Worm (Caenorhabditis elegans) whole organism, L2 larva: ENCODE results near the gene nfm-1.

Experiments
- C34F6.9 ChIP-seq: fragments of 150-350 bp; optimal IDR thresholded peaks from 2 replicates; lab custom pipeline; 2014; ENCODE audit warnings: missing biosample characterization, missing genetic modification characterization
- F13H6.1 ChIP-seq: sonication (generic microtip); optimal IDR thresholded peaks from 2 replicates; lab custom pipeline; 2016; ENCODE audit warnings: missing genetic modification characterization, missing compliant biosample characterization
- Y55F3AM.14 ChIP-seq: fragments of 200-800 bp; sonication (Bioruptor generic); optimal IDR thresholded peaks from 2 replicates; lab custom pipeline; 2018; ENCODE audit warnings: mild to moderate bottlenecking, missing genetic modification characterization, missing compliant biosample characterization
- ZK546.5 ChIP-seq: sonication (generic microtip); optimal IDR thresholded peaks from 2 replicates; lab custom pipeline; 2017; ENCODE audit warnings: missing biosample characterization, missing genetic modification characterization
- aly-2 ChIP-seq: fragments of 150-350 bp; optimal IDR thresholded peaks from 2 replicates; lab custom pipeline; 2014; ENCODE audit warnings: missing biosample characterization, missing genetic modification characterization
- ama-1 ChIP-seq: fragments of 150-350 bp; optimal IDR thresholded peaks from 2 replicates; lab custom pipeline; 2018; ENCODE audit warnings: inconsistent platforms
- blmp-1 ChIP-seq: sonication (generic microtip); optimal IDR thresholded peaks from 2 replicates; lab custom pipeline; 2017; ENCODE audit warnings: missing genetic modification characterization, mild to moderate bottlenecking, missing compliant biosample characterization, antibody characterized with exemption, moderate library complexity; ENCODE audit not compliant: insufficient read depth
- ceh-16 ChIP-seq: fragments of 150-350 bp; optimal IDR thresholded peaks from 2 replicates; lab custom pipeline; 2014; ENCODE audit warnings: missing biosample characterization, missing genetic modification characterization
- ceh-82 ChIP-seq: fragments of 150-350 bp; optimal IDR thresholded peaks from 2 replicates; lab custom pipeline; 2014; ENCODE audit warnings: missing biosample characterization, missing genetic modification characterization
- crh-2 ChIP-seq: sonication (generic microtip); optimal IDR thresholded peaks from 2 replicates; lab custom pipeline; 2017; ENCODE audit warnings: missing biosample characterization, missing genetic modification characterization
- egl-27 ChIP-seq: sonication (generic microtip); optimal IDR thresholded peaks from 3 replicates; lab custom pipeline; 2017; ENCODE audit warnings: missing biosample characterization, missing genetic modification reagents, missing genetic modification characterization
- elt-1 ChIP-seq: fragments of 150-350 bp; optimal IDR thresholded peaks from 2 replicates; lab custom pipeline; 2014; ENCODE audit warnings: missing biosample characterization, missing genetic modification characterization
- elt-3 ChIP-seq: sonication (generic microtip); optimal IDR thresholded peaks from 2 replicates; lab custom pipeline; 2017; ENCODE audit warnings: missing biosample characterization, missing genetic modification characterization
- fos-1 ChIP-seq: fragments of 150-350 bp; optimal IDR thresholded peaks from 2 replicates; lab custom pipeline; 2014; ENCODE audit warnings: missing biosample characterization, missing genetic modification characterization
- gmeb-1 ChIP-seq: fragments of 150-350 bp; optimal IDR thresholded peaks from 2 replicates; lab custom pipeline; 2014; ENCODE audit warnings: missing biosample characterization, missing genetic modification characterization
- lin-11 ChIP-seq: fragments of 150-350 bp; sonication (generic microtip); optimal IDR thresholded peaks from 2 replicates; lab custom pipeline; 2014; ENCODE audit warnings: missing biosample characterization, missing genetic modification characterization, inconsistent platforms, mixed read lengths
- lin-13 ChIP-seq: fragments of 150-350 bp; optimal IDR thresholded peaks from 2 replicates; lab custom pipeline; 2014; ENCODE audit warnings: missing biosample characterization, missing genetic modification reagents, missing genetic modification characterization
- lin-39 ChIP-seq: fragments of 150-350 bp; optimal IDR thresholded peaks from 2 replicates; lab custom pipeline; 2014; ENCODE audit warnings: missing biosample characterization, missing genetic modification reagents, missing genetic modification characterization
- lsy-2 ChIP-seq, 2 experiments: fragments of 150-350 bp in 1 of 2; sonication (generic microtip) in 1 of 2; optimal IDR thresholded peaks; 2 replicates each; lab custom pipeline; 2014 to 2017; ENCODE audit warnings: missing biosample characterization in 2 of 2, missing genetic modification characterization in 2 of 2
- mbf-1 ChIP-seq: sonication (generic microtip); optimal IDR thresholded peaks from 2 replicates; lab custom pipeline; 2017; ENCODE audit warnings: missing biosample characterization, missing genetic modification characterization
- mdl-1 ChIP-seq, 2 experiments: fragments of 150-350 bp in 1 of 2; sonication (generic microtip) in 1 of 2; optimal IDR thresholded peaks; 2 replicates each; lab custom pipeline; 2017; ENCODE audit warnings: missing biosample characterization in 2 of 2, missing genetic modification characterization in 2 of 2
- nhr-10 ChIP-seq: sonication (generic microtip); optimal IDR thresholded peaks from 2 replicates; lab custom pipeline; 2017; ENCODE audit warnings: missing biosample characterization, missing genetic modification characterization
- nhr-11 ChIP-seq: fragments of 150-350 bp; optimal IDR thresholded peaks from 2 replicates; lab custom pipeline; 2014; ENCODE audit warnings: missing biosample characterization, missing genetic modification characterization
- nhr-129 ChIP-seq: fragments of 150-350 bp; optimal IDR thresholded peaks from 2 replicates; lab custom pipeline; 2014; ENCODE audit warnings: missing biosample characterization, missing genetic modification characterization
- nhr-21 ChIP-seq: fragments of 150-350 bp; optimal IDR thresholded peaks from 2 replicates; lab custom pipeline; 2014; ENCODE audit warnings: missing biosample characterization, missing genetic modification characterization
- nhr-237 ChIP-seq: fragments of 150-350 bp; optimal IDR thresholded peaks from 2 replicates; lab custom pipeline; 2014; ENCODE audit warnings: missing biosample characterization, missing genetic modification characterization
- nhr-25 ChIP-seq: fragments of 150-350 bp; sonication (generic microtip); optimal IDR thresholded peaks from 3 replicates; lab custom pipeline; 2014; ENCODE audit warnings: missing biosample characterization, missing genetic modification characterization
- nhr-6 ChIP-seq: fragments of 150-350 bp; optimal IDR thresholded peaks from 2 replicates; lab custom pipeline; 2014; ENCODE audit warnings: missing biosample characterization, missing genetic modification characterization
- nhr-77 ChIP-seq: fragments of 150-350 bp; optimal IDR thresholded peaks from 2 replicates; lab custom pipeline; 2014; ENCODE audit warnings: missing biosample characterization, missing genetic modification characterization
- peb-1 ChIP-seq: fragments of 150-350 bp; optimal IDR thresholded peaks from 2 replicates; lab custom pipeline; 2014; ENCODE audit warnings: missing biosample characterization, missing genetic modification characterization
- skn-1 ChIP-seq: sonication (generic microtip); optimal IDR thresholded peaks from 2 replicates; lab custom pipeline; 2017; ENCODE audit warnings: missing biosample characterization, missing genetic modification characterization
- sma-3 ChIP-seq: sonication (generic microtip); optimal IDR thresholded peaks from 2 replicates; lab custom pipeline; 2016; ENCODE audit warnings: missing genetic modification reagents, missing genetic modification characterization, missing compliant biosample characterization
- sma-9 ChIP-seq, 2 experiments: fragments of 150-350 bp in 1 of 2; sonication (generic microtip) in 1 of 2; optimal IDR thresholded peaks; 2 replicates each; lab custom pipeline; 2014 to 2016; ENCODE audit warnings: missing genetic modification characterization in 2 of 2, mild to moderate bottlenecking in 1 of 2, missing biosample characterization in 1 of 2, missing compliant biosample characterization in 1 of 2, missing genetic modification reagents in 1 of 2, moderate library complexity in 1 of 2
- snpc-4 ChIP-seq: fragments of 150-350 bp; optimal IDR thresholded peaks from 2 replicates; lab custom pipeline; 2014; ENCODE audit warnings: missing biosample characterization, missing genetic modification characterization
- unc-39 ChIP-seq: fragments of 150-350 bp; optimal IDR thresholded peaks from 2 replicates; lab custom pipeline; 2014; ENCODE audit warnings: missing biosample characterization, missing genetic modification characterization
- unc-62 ChIP-seq: fragments of 150-350 bp; optimal IDR thresholded peaks from 2 replicates; lab custom pipeline; 2014; ENCODE audit warnings: missing biosample characterization, missing genetic modification reagents, missing genetic modification characterization
- zag-1 ChIP-seq: fragments of 150-350 bp; optimal IDR thresholded peaks from 2 replicates; lab custom pipeline; 2014; ENCODE audit warnings: missing biosample characterization, missing genetic modification characterization
- ztf-1 ChIP-seq: fragments of 200-800 bp; sonication (Bioruptor generic); conservative IDR thresholded peaks from 2 replicates; pipeline ENCODE4 v1.3.6; 2022; ENCODE audit warnings: missing genetic modification characterization, missing compliant biosample characterization
- ztf-11 ChIP-seq: sonication (generic microtip); optimal IDR thresholded peaks from 2 replicates; lab custom pipeline; 2017; ENCODE audit warnings: missing biosample characterization, missing genetic modification characterization
- ztf-4 ChIP-seq: fragments of 150-350 bp; optimal IDR thresholded peaks from 2 replicates; lab custom pipeline; 2014; ENCODE audit warnings: missing biosample characterization, missing genetic modification characterization

Gene nfm-1

ce11 chrIII:6183118-6183517 lies 23.9 kb downstream of the nfm-1 start, which contains the start of gene nas-28:
Gene nas-28, minus strand, starts transcription at chrIII:6183218.
- TF ChIP-seq ztf-11 (tag; lab: Kevin White, UChicago): no peak
- TF ChIP-seq ama-1: no peak
- TF ChIP-seq elt-3 (tag; lab: Kevin White, UChicago): no peak
- TF ChIP-seq lsy-2 (tag; optimal IDR thresholded peaks at IDR 0.05; lab: Kevin White, UChicago): no peak
- TF ChIP-seq elt-1: no peak
- no peak for TF ChIP-seq C34F6.9 (tag; lab: Kevin White, UChicago)
- TF ChIP-seq nhr-25: no peak
- no peak for TF ChIP-seq Y55F3AM.14 (GFP tag; lab: Kevin White, UChicago)
- no peak for TF ChIP-seq ceh-82 (tag; lab: Kevin White, UChicago)

- TF ChIP-seq nhr-77 (tag; lab: Kevin White, UChicago) (no peak), mbf-1 (no peak), skn-1 (tag; lab: Kevin White, UChicago) (no peak), egl-27 (tag; lab: Kevin White, UChicago) (no peak), lin-13 (GFP tag; lab: Kevin White, UChicago) (no peak), sma-9 (GFP tag; optimal IDR thresholded peaks at IDR 0.05; lab: Kevin White, UChicago) (no peak), sma-9 (tag; optimal IDR thresholded peaks at IDR 0.05; lab: Kevin White, UChicago) (no peak), elt-1 (no peak)
Measured at ce11 chrIII:6190810-6191209, 31.6 kb downstream of the nfm-1 start, which contains the start of gene C23G10.5. Gene C23G10.5, plus strand, starts transcription at chrIII:6191110.

DNA sequence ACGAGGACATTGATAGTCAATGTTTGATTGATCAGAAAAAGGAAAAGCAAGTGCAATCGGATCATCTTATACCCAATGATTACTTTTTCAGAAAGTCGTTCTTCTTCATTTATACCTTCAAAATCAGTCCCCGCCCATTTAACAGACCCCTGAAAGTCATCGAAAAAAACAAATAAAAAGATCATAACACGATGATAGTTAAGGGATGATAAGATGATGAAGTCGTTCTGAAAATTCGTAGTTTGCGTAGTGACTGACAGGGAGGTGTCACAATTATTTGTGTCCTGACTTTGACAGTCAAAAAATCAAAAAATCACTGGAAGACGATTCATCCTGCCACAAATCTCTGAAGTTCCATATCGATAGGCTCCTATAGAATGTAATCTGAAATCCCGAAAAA lies 35.2 kb downstream of the nfm-1 start, which contains the start of gene ugt-66:
TSS of gene ugt-66 (minus strand) at position 101 of the 400 bp plus-strand sequence.
- TF ChIP-seq unc-62 (no peak), lin-39 (no peak), mdl-1 (tag; optimal IDR thresholded peaks at IDR 0.05; lab: Kevin White, UChicago) (no peak), crh-2 (tag; lab: Kevin White, UChicago) (no peak), skn-1 (tag; lab: Kevin White, UChicago) (no peak), ceh-82 (tag; lab: Kevin White, UChicago) (no peak)

DNA sequence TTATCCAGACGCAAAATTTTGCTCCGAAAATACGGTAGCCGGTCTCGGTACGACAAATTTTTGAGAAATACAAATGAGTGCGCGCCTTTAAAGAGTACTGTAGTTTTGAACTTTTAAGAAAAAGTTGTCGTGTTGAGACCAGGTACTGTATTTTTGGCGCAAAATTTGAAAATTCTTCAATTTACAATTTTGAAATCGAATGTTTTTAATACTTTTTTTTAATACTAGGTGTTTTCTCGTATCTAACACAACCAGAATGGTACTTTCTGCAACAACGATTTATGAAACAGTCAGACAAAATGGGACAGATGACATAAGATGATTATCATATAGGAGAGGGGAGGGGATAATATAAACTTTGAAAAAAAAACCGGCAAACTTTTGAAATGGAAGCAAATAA lies 36.5 kb downstream of the nfm-1 start:
- no peak for TF ChIP-seq lin-13 (GFP tag; lab: Kevin White, UChicago)
- TF ChIP-seq ZK546.5 (tag; lab: Kevin White, UChicago): no peak
- no peak for TF ChIP-seq zag-1 (tag; lab: Kevin White, UChicago)
- no peak for TF ChIP-seq lin-39
- no peak for TF ChIP-seq unc-39 (tag; lab: Kevin White, UChicago)
- no peak for TF ChIP-seq nhr-6 (tag; lab: Kevin White, UChicago)
- TF ChIP-seq aly-2: no peak
- no peak for TF ChIP-seq fos-1 (tag; lab: Kevin White, UChicago)
- no peak for TF ChIP-seq F13H6.1 (tag; lab: Kevin White, UChicago)
- no peak for TF ChIP-seq snpc-4
- no peak for TF ChIP-seq blmp-1 (tag; lab: Kevin White, UChicago)
- TF ChIP-seq sma-3 (GFP tag; lab: Kevin White, UChicago): no peak

- TF ChIP-seq ztf-1 (GFP tag; lab: Robert Waterston, UW) (no peak), C34F6.9 (tag; lab: Kevin White, UChicago) (peak; percentile 87), zag-1 (tag; lab: Kevin White, UChicago) (no peak), elt-1 (no peak), fos-1 (tag; lab: Kevin White, UChicago) (peak; percentile 39), nhr-10 (no peak), ZK546.5 (tag; lab: Kevin White, UChicago) (no peak), nhr-237 (no peak), gmeb-1 (tag; lab: Kevin White, UChicago) (peak; percentile 73), crh-2 (tag; lab: Kevin White, UChicago) (peak; percentile 46), sma-9 (GFP tag; optimal IDR thresholded peaks at IDR 0.05; lab: Kevin White, UChicago) (peak; percentile 71), sma-9 (tag; optimal IDR thresholded peaks at IDR 0.05; lab: Kevin White, UChicago) (no peak), mdl-1 (tag; optimal IDR thresholded peaks at IDR 0.05; lab: Kevin White, UChicago) (no peak), nhr-11 (tag; lab: Kevin White, UChicago) (no peak), F13H6.1 (tag; lab: Kevin White, UChicago) (peak; percentile 49), egl-27 (tag; lab: Kevin White, UChicago) (peak; percentile 19), aly-2 (no peak), blmp-1 (tag; lab: Kevin White, UChicago) (no peak), Y55F3AM.14 (GFP tag; lab: Kevin White, UChicago) (no peak), ceh-82 (tag; lab: Kevin White, UChicago) (no peak), lin-11 (tag; lab: Kevin White, UChicago) (peak; percentile 50), ceh-16 (tag; lab: Kevin White, UChicago) (no peak), ztf-4 (no peak), snpc-4 (no peak), peb-1 (tag; lab: Kevin White, UChicago) (no peak), nhr-21 (tag; lab: Kevin White, UChicago) (peak; percentile 20), nhr-6 (tag; lab: Kevin White, UChicago) (no peak), nhr-25 (peak; percentile 61), nhr-129 (tag; lab: Kevin White, UChicago) (peak; percentile 49), lin-39 (no peak)
Measured at ce11 chrIII:6198378-6199234, 39.4 kb downstream of the nfm-1 start, which contains the start of the genes C23G10.7 and rpn-2. Gene C23G10.7, minus strand, starts transcription at chrIII:6198414. Gene rpn-2, plus strand, starts transcription at chrIII:6199184.
